Worm (Caenorhabditis elegans) whole organism, L3 larva: ENCODE data around the gene ugt-58.
A peak's percentile ranks its signal among the peaks of the same experiment; 100 is the strongest.

Source experiments
- aly-2 ChIP-seq: fragments of 150-350 bp; optimal IDR thresholded peaks from 2 replicates; lab custom pipeline; 2014; ENCODE audit warnings: missing biosample characterization, missing genetic modification characterization
- ama-1 ChIP-seq: fragments of 150-350 bp; optimal IDR thresholded peaks from 2 replicates; lab custom pipeline; 2018
- ceh-28 ChIP-seq: fragments of 150-350 bp; optimal IDR thresholded peaks from 2 replicates; lab custom pipeline; 2014; ENCODE audit warnings: missing biosample characterization, missing genetic modification reagents, missing genetic modification characterization
- daf-12 ChIP-seq: fragments of 150-350 bp; optimal IDR thresholded peaks from 2 replicates; lab custom pipeline; 2014; ENCODE audit warnings: missing biosample characterization, missing genetic modification reagents, missing genetic modification characterization
- egl-27 ChIP-seq: sonication (generic microtip); optimal IDR thresholded peaks from 4 replicates; lab custom pipeline; 2017; ENCODE audit warnings: missing biosample characterization, missing genetic modification reagents, missing genetic modification characterization
- elt-1 ChIP-seq: fragments of 150-350 bp; optimal IDR thresholded peaks from 2 replicates; lab custom pipeline; 2014; ENCODE audit warnings: missing biosample characterization, missing genetic modification characterization
- elt-2 ChIP-seq: sonication (generic microtip); optimal IDR thresholded peaks from 2 replicates; lab custom pipeline; 2016; ENCODE audit warnings: missing genetic modification reagents, mild to moderate bottlenecking, missing genetic modification characterization, missing compliant biosample characterization
- eor-1 ChIP-seq, 2 experiments: fragments of 150-350 bp; optimal IDR thresholded peaks; 2 replicates each; lab custom pipeline; 2014 to 2018; ENCODE audit warnings: missing biosample characterization in 2 of 2, missing genetic modification characterization in 2 of 2
- fkh-10 ChIP-seq: sonication (generic microtip); optimal IDR thresholded peaks from 2 replicates; lab custom pipeline; 2017; ENCODE audit warnings: missing biosample characterization, missing genetic modification reagents, missing genetic modification characterization
- fos-1 ChIP-seq: fragments of 150-350 bp; optimal IDR thresholded peaks from 2 replicates; lab custom pipeline; 2014; ENCODE audit warnings: missing biosample characterization, missing genetic modification characterization
- hmg-11 ChIP-seq: sonication (generic microtip); optimal IDR thresholded peaks from 2 replicates; lab custom pipeline; 2016; ENCODE audit warnings: missing genetic modification characterization, missing compliant biosample characterization
- jun-1 ChIP-seq: fragments of 150-350 bp; optimal IDR thresholded peaks from 2 replicates; lab custom pipeline; 2014; ENCODE audit warnings: missing biosample characterization, missing genetic modification reagents, missing genetic modification characterization
- lin-15B ChIP-seq: fragments of 150-350 bp; optimal IDR thresholded peaks from 2 replicates; lab custom pipeline; 2014; ENCODE audit warnings: missing biosample characterization, missing genetic modification characterization
- lsy-12 ChIP-seq: sonication (generic microtip); optimal IDR thresholded peaks from 2 replicates; lab custom pipeline; 2016; ENCODE audit warnings: mild to moderate bottlenecking, missing genetic modification characterization, missing compliant biosample characterization
- mdl-1 ChIP-seq: fragments of 150-350 bp; optimal IDR thresholded peaks from 2 replicates; lab custom pipeline; 2014; ENCODE audit warnings: missing biosample characterization, missing genetic modification characterization
- nfya-1 ChIP-seq: sonication (generic microtip); optimal IDR thresholded peaks from 2 replicates; lab custom pipeline; 2017; ENCODE audit warnings: missing genetic modification characterization, mild to moderate bottlenecking, missing compliant biosample characterization, antibody characterized with exemption, moderate library complexity; ENCODE audit not compliant: insufficient read depth
- nhr-11 ChIP-seq: fragments of 150-350 bp; optimal IDR thresholded peaks from 2 replicates; lab custom pipeline; 2014; ENCODE audit warnings: missing biosample characterization, missing genetic modification characterization
- nhr-23 ChIP-seq: fragments of 150-350 bp; optimal IDR thresholded peaks from 2 replicates; lab custom pipeline; 2014; ENCODE audit warnings: missing biosample characterization, missing genetic modification reagents, missing genetic modification characterization
- nhr-25 ChIP-seq: sonication (generic microtip); optimal IDR thresholded peaks from 2 replicates; lab custom pipeline; 2017; ENCODE audit warnings: missing biosample characterization, missing genetic modification characterization
- nhr-43 ChIP-seq: sonication (generic microtip); optimal IDR thresholded peaks from 2 replicates; lab custom pipeline; 2016; ENCODE audit warnings: mild to moderate bottlenecking, missing genetic modification characterization, missing compliant biosample characterization; ENCODE audit not compliant: poor library complexity, severe bottlenecking
- nhr-67 ChIP-seq: fragments of 150-350 bp; optimal IDR thresholded peaks from 2 replicates; lab custom pipeline; 2014; ENCODE audit warnings: missing biosample characterization, missing genetic modification characterization
- nhr-76 ChIP-seq: fragments of 150-350 bp; sonication (generic microtip); optimal IDR thresholded peaks from 5 replicates; lab custom pipeline; 2014; ENCODE audit warnings: missing biosample characterization, missing genetic modification characterization
- pha-4 ChIP-seq: fragments of 150-350 bp; optimal IDR thresholded peaks from 2 replicates; lab custom pipeline; 2014; ENCODE audit warnings: missing biosample characterization, missing genetic modification reagents, missing genetic modification characterization
- pqm-1 ChIP-seq: fragments of 150-350 bp; optimal IDR thresholded peaks from 2 replicates; lab custom pipeline; 2017; ENCODE audit warnings: missing biosample characterization, missing genetic modification characterization, inconsistent platforms
- skn-1 ChIP-seq: fragments of 150-350 bp; optimal IDR thresholded peaks from 2 replicates; lab custom pipeline; 2014; ENCODE audit warnings: missing biosample characterization, missing genetic modification characterization
- snpc-4 ChIP-seq: fragments of 150-350 bp; optimal IDR thresholded peaks from 2 replicates; lab custom pipeline; 2014; ENCODE audit warnings: missing biosample characterization, missing genetic modification characterization
- tbx-2 ChIP-seq: sonication (generic microtip); optimal IDR thresholded peaks from 2 replicates; lab custom pipeline; 2016; ENCODE audit warnings: mild to moderate bottlenecking, missing genetic modification characterization, missing compliant biosample characterization
- unc-62 ChIP-seq: fragments of 150-350 bp; sonication (generic microtip); optimal IDR thresholded peaks from 4 replicates; lab custom pipeline; 2014; ENCODE audit warnings: missing biosample characterization, missing genetic modification reagents, missing genetic modification characterization
- zag-1 ChIP-seq: fragments of 150-350 bp; optimal IDR thresholded peaks from 2 replicates; lab custom pipeline; 2014; ENCODE audit warnings: missing biosample characterization, missing genetic modification characterization
- ztf-11 ChIP-seq: fragments of 150-350 bp; optimal IDR thresholded peaks from 2 replicates; lab custom pipeline; 2014; ENCODE audit warnings: missing biosample characterization, missing genetic modification characterization
- ztf-4 ChIP-seq: fragments of 150-350 bp; optimal IDR thresholded peaks from 2 replicates; lab custom pipeline; 2014; ENCODE audit warnings: missing biosample characterization, missing genetic modification characterization

ugt-58 gene

DNA sequence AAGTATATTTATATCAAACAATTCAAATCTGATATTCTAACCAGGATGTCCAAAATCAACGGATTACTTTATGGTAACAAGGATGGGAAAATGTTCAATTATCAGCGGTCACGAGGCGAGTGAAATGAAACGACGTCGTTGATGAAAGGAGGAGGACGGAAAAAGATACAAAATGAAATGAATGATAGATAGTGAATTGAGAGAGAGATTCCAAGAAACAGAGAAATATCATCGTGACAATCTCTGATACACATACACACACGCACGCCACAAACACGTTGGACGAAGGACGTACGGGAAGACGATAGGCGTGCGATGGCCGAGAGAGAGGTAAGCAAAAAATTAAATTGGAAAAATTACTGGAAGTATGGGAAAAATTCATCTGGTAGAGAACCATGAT is 14.5 kb upstream of the ugt-58 start:
- TF ChIP-seq unc-62 (peak; percentile 30), jun-1 (tag; lab: Kevin White, UChicago) (peak; percentile 70), nfya-1 (tag; lab: Kevin White, UChicago) (peak; percentile 53), egl-27 (no peak), ama-1 (lab: Kevin White, UChicago) (peak; percentile 81), nhr-23 (tag; lab: Kevin White, UChicago) (peak; percentile 91), ceh-28 (tag; lab: Kevin White, UChicago) (peak; percentile 24), lin-15B (no peak), snpc-4 (tag; lab: Kevin White, UChicago) (no peak), nhr-25 (peak; percentile 91), pqm-1 (tag; lab: Kevin White, UChicago) (peak; percentile 71), tbx-2 (peak; percentile 33), nhr-43 (tag; lab: Kevin White, UChicago) (peak; percentile 80), lsy-12 (peak; percentile 39), elt-2 (tag; lab: Kevin White, UChicago) (peak; percentile 71), nhr-11 (tag; lab: Kevin White, UChicago) (peak; percentile 71), hmg-11 (no peak), aly-2 (tag; lab: Kevin White, UChicago) (no peak), ztf-4 (tag; lab: Kevin White, UChicago) (no peak), mdl-1 (tag; lab: Kevin White, UChicago) (peak; percentile 91), skn-1 (tag; lab: Kevin White, UChicago) (peak; percentile 2), pha-4 (tag; lab: Kevin White, UChicago) (peak; percentile 28)

DNA sequence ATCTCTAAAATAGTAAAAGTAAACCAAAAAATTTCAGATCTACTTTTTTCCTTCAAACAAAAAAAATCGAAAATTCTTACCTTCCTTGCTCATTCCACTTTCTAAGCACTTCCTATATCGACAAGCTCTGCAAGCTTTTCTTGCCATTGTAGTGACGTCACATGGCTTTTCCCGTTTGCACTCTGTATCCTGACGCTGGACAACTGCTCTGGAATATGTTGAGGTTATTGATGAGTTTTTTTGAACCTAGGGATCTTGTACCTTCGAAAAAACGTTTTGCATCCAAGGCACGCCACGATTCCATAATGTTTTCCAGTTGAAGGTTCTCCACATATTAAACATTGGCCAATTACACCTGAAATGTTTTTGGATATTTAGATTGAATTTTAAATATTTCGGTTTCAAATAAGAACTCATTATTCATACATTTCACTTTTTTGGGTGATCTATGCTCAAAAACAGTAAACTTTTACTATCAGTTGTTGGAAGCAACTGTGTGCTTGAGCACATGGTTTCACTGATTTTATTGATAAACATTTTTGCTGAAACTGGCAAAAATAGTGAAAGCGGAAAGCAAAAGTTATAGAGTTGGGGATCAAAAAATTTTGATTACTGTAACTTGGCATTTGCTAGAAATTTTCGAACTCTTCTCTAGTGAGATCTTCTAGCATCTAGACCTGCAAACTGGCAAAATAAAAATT is 13.6 kb upstream of the ugt-58 start:
- TF ChIP-seq zag-1 (tag; lab: Kevin White, UChicago) (no peak), pha-4 (tag; lab: Kevin White, UChicago) (peak; percentile 48), pqm-1 (tag; lab: Kevin White, UChicago) (peak; percentile 91), elt-2 (tag; lab: Kevin White, UChicago) (peak; percentile 37), fkh-10 (GFP tag; lab: Kevin White, UChicago) (no peak), ama-1 (lab: Kevin White, UChicago) (peak; percentile 66), nhr-43 (tag; lab: Kevin White, UChicago) (peak; percentile 0)

DNA sequence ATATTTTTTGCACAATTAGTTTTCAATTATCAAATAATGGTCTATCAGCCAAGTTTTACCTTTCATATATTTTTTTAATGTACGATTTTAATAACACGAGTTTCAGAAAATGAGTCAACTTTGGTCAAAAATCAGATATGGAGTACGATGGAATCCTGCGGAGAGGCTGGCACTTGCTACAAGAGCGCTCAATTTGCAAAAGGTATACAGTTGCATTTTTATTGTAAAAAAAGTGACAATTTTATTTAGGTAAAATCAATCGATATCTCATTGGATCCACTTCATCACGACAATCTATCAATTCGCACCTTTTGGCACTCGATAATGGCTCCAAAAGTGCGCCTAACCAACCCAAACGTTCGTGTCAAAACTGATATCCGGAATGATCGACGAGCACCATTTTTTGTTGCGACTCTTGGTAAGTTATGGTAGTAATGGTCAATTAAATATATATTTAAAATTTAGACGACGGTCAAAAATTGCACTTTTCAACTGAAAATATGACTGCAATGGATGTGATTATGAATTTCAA is 11.0 kb upstream of the ugt-58 start, which contains the start of gene mrpl-53:
TSS of gene mrpl-53 (plus strand) at position 107 of the 532 bp plus-strand sequence.
- TF ChIP-seq nhr-23 (tag; lab: Kevin White, UChicago) (peak; percentile 16), ztf-11 (tag; lab: Kevin White, UChicago) (no peak)

DNA sequence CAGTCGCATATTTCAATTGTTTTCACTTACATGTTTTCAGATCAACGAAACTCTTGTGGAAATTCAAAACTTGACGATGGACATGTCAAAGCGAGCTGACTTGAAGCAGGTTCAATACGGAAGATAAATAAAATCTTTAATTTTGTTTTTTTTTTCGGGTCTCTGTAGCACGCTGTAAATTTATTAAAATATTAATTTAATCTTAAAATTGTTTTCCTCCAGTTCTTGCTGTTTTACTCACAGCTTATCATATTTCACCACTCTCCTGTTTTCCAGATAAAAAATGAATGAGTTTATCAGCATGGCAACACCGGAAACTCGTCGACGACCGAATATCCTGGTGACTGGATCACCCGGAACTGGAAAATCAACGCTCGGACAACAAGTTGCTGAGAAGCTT is 9.8 kb upstream of the ugt-58 start, which contains the start of gene E02H1.6:
TSS of gene E02H1.6 (plus strand) at position 301 of the 400 bp plus-strand sequence.
- TF ChIP-seq daf-12 (no peak), pha-4 (tag; lab: Kevin White, UChicago) (no peak), lin-15B (no peak)

DNA sequence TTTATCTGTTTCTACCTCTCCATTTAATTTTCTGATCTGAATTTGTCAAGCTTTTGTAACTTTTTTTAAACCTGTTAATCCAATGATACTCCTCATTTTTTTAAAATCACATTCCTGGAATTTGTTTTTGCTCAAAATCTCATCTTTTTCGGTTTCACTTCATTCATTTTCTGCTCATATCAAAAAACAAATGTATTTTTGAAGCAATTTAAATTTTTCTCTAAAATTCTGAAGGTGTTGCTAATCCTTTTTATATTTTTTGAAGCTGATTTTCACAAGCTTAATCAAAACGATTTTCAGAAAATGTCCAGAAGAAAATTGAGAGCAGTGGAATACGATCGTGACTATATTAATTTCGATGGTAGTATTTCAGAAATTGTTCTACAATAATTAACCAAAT is 8.3 kb upstream of the ugt-58 start, which contains the start of gene E02H1.5:
TSS of gene E02H1.5 (plus strand) at position 301 of the 400 bp plus-strand sequence.
- TF ChIP-seq elt-1 (tag; lab: Kevin White, UChicago) (no peak), fos-1 (no peak), elt-2 (tag; lab: Kevin White, UChicago) (no peak), nhr-67 (tag; lab: Kevin White, UChicago) (no peak), eor-1 (tag; optimal IDR thresholded peaks at IDR 0.05; lab: Kevin White, UChicago) (no peak), nhr-11 (tag; lab: Kevin White, UChicago) (no peak), pha-4 (tag; lab: Kevin White, UChicago) (no peak), nhr-76 (tag; lab: Kevin White, UChicago) (no peak), ztf-4 (tag; lab: Kevin White, UChicago) (no peak)
